Worm (Caenorhabditis elegans) whole organism, L2 larva: ENCODE measurements around the gene F35A5.1.

Experiments
- C34F6.9 ChIP-seq: fragments of 150-350 bp; optimal IDR thresholded peaks from 2 replicates; lab custom pipeline; 2014; ENCODE audit warnings: missing biosample characterization, missing genetic modification characterization
- F13H6.1 ChIP-seq: sonication (generic microtip); optimal IDR thresholded peaks from 2 replicates; lab custom pipeline; 2016; ENCODE audit warnings: missing genetic modification characterization, missing compliant biosample characterization
- R02D3.7 ChIP-seq: fragments of 150-350 bp; optimal IDR thresholded peaks from 2 replicates; lab custom pipeline; 2014; ENCODE audit warnings: missing biosample characterization, missing genetic modification characterization
- Y55F3AM.14 ChIP-seq: fragments of 200-800 bp; sonication (Bioruptor generic); optimal IDR thresholded peaks from 2 replicates; lab custom pipeline; 2018; ENCODE audit warnings: mild to moderate bottlenecking, missing genetic modification characterization, missing compliant biosample characterization
- ZK546.5 ChIP-seq: sonication (generic microtip); optimal IDR thresholded peaks from 2 replicates; lab custom pipeline; 2017; ENCODE audit warnings: missing biosample characterization, missing genetic modification characterization
- alr-1 ChIP-seq: fragments of 150-350 bp; optimal IDR thresholded peaks from 2 replicates; lab custom pipeline; 2014; ENCODE audit warnings: missing biosample characterization, missing genetic modification characterization
- aly-2 ChIP-seq: fragments of 150-350 bp; optimal IDR thresholded peaks from 2 replicates; lab custom pipeline; 2014; ENCODE audit warnings: missing biosample characterization, missing genetic modification characterization
- ama-1 ChIP-seq: fragments of 150-350 bp; optimal IDR thresholded peaks from 2 replicates; lab custom pipeline; 2018; ENCODE audit warnings: inconsistent platforms
- blmp-1 ChIP-seq: sonication (generic microtip); optimal IDR thresholded peaks from 2 replicates; lab custom pipeline; 2017; ENCODE audit warnings: missing genetic modification characterization, mild to moderate bottlenecking, missing compliant biosample characterization, antibody characterized with exemption, moderate library complexity; ENCODE audit not compliant: insufficient read depth
- ceh-16 ChIP-seq: fragments of 150-350 bp; optimal IDR thresholded peaks from 2 replicates; lab custom pipeline; 2014; ENCODE audit warnings: missing biosample characterization, missing genetic modification characterization
- ceh-82 ChIP-seq: fragments of 150-350 bp; optimal IDR thresholded peaks from 2 replicates; lab custom pipeline; 2014; ENCODE audit warnings: missing biosample characterization, missing genetic modification characterization
- dmd-4 ChIP-seq: sonication (generic microtip); optimal IDR thresholded peaks from 2 replicates; lab custom pipeline; 2017; ENCODE audit warnings: missing biosample characterization, missing genetic modification characterization
- egl-27 ChIP-seq: sonication (generic microtip); optimal IDR thresholded peaks from 3 replicates; lab custom pipeline; 2017; ENCODE audit warnings: missing biosample characterization, missing genetic modification reagents, missing genetic modification characterization
- elt-1 ChIP-seq: fragments of 150-350 bp; optimal IDR thresholded peaks from 2 replicates; lab custom pipeline; 2014; ENCODE audit warnings: missing biosample characterization, missing genetic modification characterization
- elt-3 ChIP-seq: sonication (generic microtip); optimal IDR thresholded peaks from 2 replicates; lab custom pipeline; 2017; ENCODE audit warnings: missing biosample characterization, missing genetic modification characterization
- fos-1 ChIP-seq: fragments of 150-350 bp; optimal IDR thresholded peaks from 2 replicates; lab custom pipeline; 2014; ENCODE audit warnings: missing biosample characterization, missing genetic modification characterization
- gmeb-1 ChIP-seq: fragments of 150-350 bp; optimal IDR thresholded peaks from 2 replicates; lab custom pipeline; 2014; ENCODE audit warnings: missing biosample characterization, missing genetic modification characterization
- lin-11 ChIP-seq: fragments of 150-350 bp; sonication (generic microtip); optimal IDR thresholded peaks from 2 replicates; lab custom pipeline; 2014; ENCODE audit warnings: missing biosample characterization, missing genetic modification characterization, inconsistent platforms, mixed read lengths
- lin-13 ChIP-seq: fragments of 150-350 bp; optimal IDR thresholded peaks from 2 replicates; lab custom pipeline; 2014; ENCODE audit warnings: missing biosample characterization, missing genetic modification reagents, missing genetic modification characterization
- lin-39 ChIP-seq: fragments of 150-350 bp; optimal IDR thresholded peaks from 2 replicates; lab custom pipeline; 2014; ENCODE audit warnings: missing biosample characterization, missing genetic modification reagents, missing genetic modification characterization
- lsy-2 ChIP-seq, 2 experiments: fragments of 150-350 bp in 1 of 2; sonication (generic microtip) in 1 of 2; optimal IDR thresholded peaks; 2 replicates each; lab custom pipeline; 2014 to 2017; ENCODE audit warnings: missing biosample characterization in 2 of 2, missing genetic modification characterization in 2 of 2
- mab-5 ChIP-seq: fragments of 150-350 bp; optimal IDR thresholded peaks from 2 replicates; lab custom pipeline; 2014; ENCODE audit warnings: missing biosample characterization, missing genetic modification characterization
- mbf-1 ChIP-seq: sonication (generic microtip); optimal IDR thresholded peaks from 2 replicates; lab custom pipeline; 2017; ENCODE audit warnings: missing biosample characterization, missing genetic modification characterization
- mdl-1 ChIP-seq, 2 experiments: fragments of 150-350 bp in 1 of 2; sonication (generic microtip) in 1 of 2; optimal IDR thresholded peaks; 2 replicates each; lab custom pipeline; 2017; ENCODE audit warnings: missing biosample characterization in 2 of 2, missing genetic modification characterization in 2 of 2
- nhr-10 ChIP-seq: sonication (generic microtip); optimal IDR thresholded peaks from 2 replicates; lab custom pipeline; 2017; ENCODE audit warnings: missing biosample characterization, missing genetic modification characterization
- nhr-11 ChIP-seq: fragments of 150-350 bp; optimal IDR thresholded peaks from 2 replicates; lab custom pipeline; 2014; ENCODE audit warnings: missing biosample characterization, missing genetic modification characterization
- nhr-12 ChIP-seq: fragments of 150-350 bp; optimal IDR thresholded peaks from 2 replicates; lab custom pipeline; 2014; ENCODE audit warnings: missing biosample characterization, missing genetic modification characterization
- nhr-129 ChIP-seq: fragments of 150-350 bp; optimal IDR thresholded peaks from 2 replicates; lab custom pipeline; 2014; ENCODE audit warnings: missing biosample characterization, missing genetic modification characterization
- nhr-21 ChIP-seq: fragments of 150-350 bp; optimal IDR thresholded peaks from 2 replicates; lab custom pipeline; 2014; ENCODE audit warnings: missing biosample characterization, missing genetic modification characterization
- nhr-23 ChIP-seq: fragments of 150-350 bp; optimal IDR thresholded peaks from 2 replicates; lab custom pipeline; 2014; ENCODE audit warnings: missing biosample characterization, missing genetic modification reagents, missing genetic modification characterization
- nhr-237 ChIP-seq: fragments of 150-350 bp; optimal IDR thresholded peaks from 2 replicates; lab custom pipeline; 2014; ENCODE audit warnings: missing biosample characterization, missing genetic modification characterization
- nhr-25 ChIP-seq: fragments of 150-350 bp; sonication (generic microtip); optimal IDR thresholded peaks from 3 replicates; lab custom pipeline; 2014; ENCODE audit warnings: missing biosample characterization, missing genetic modification characterization
- nhr-6 ChIP-seq: fragments of 150-350 bp; optimal IDR thresholded peaks from 2 replicates; lab custom pipeline; 2014; ENCODE audit warnings: missing biosample characterization, missing genetic modification characterization
- nhr-77 ChIP-seq: fragments of 150-350 bp; optimal IDR thresholded peaks from 2 replicates; lab custom pipeline; 2014; ENCODE audit warnings: missing biosample characterization, missing genetic modification characterization
- peb-1 ChIP-seq: fragments of 150-350 bp; optimal IDR thresholded peaks from 2 replicates; lab custom pipeline; 2014; ENCODE audit warnings: missing biosample characterization, missing genetic modification characterization
- sem-4 ChIP-seq: fragments of 150-350 bp; optimal IDR thresholded peaks from 2 replicates; lab custom pipeline; 2014; ENCODE audit warnings: missing biosample characterization, missing genetic modification reagents, missing genetic modification characterization
- skn-1 ChIP-seq: sonication (generic microtip); optimal IDR thresholded peaks from 2 replicates; lab custom pipeline; 2017; ENCODE audit warnings: missing biosample characterization, missing genetic modification characterization
- sma-3 ChIP-seq: sonication (generic microtip); optimal IDR thresholded peaks from 2 replicates; lab custom pipeline; 2016; ENCODE audit warnings: missing genetic modification reagents, missing genetic modification characterization, missing compliant biosample characterization
- sma-9 ChIP-seq, 2 experiments: fragments of 150-350 bp in 1 of 2; sonication (generic microtip) in 1 of 2; optimal IDR thresholded peaks; 2 replicates each; lab custom pipeline; 2014 to 2016; ENCODE audit warnings: missing genetic modification characterization in 2 of 2, mild to moderate bottlenecking in 1 of 2, missing biosample characterization in 1 of 2, missing compliant biosample characterization in 1 of 2, missing genetic modification reagents in 1 of 2, moderate library complexity in 1 of 2
- snpc-4 ChIP-seq: fragments of 150-350 bp; optimal IDR thresholded peaks from 2 replicates; lab custom pipeline; 2014; ENCODE audit warnings: missing biosample characterization, missing genetic modification characterization
- unc-39 ChIP-seq: fragments of 150-350 bp; optimal IDR thresholded peaks from 2 replicates; lab custom pipeline; 2014; ENCODE audit warnings: missing biosample characterization, missing genetic modification characterization
- unc-55 ChIP-seq: fragments of 150-350 bp; sonication (generic microtip); optimal IDR thresholded peaks from 3 replicates; lab custom pipeline; 2014; ENCODE audit warnings: missing biosample characterization, missing genetic modification reagents, missing genetic modification characterization
- unc-62 ChIP-seq: fragments of 150-350 bp; optimal IDR thresholded peaks from 2 replicates; lab custom pipeline; 2014; ENCODE audit warnings: missing biosample characterization, missing genetic modification reagents, missing genetic modification characterization
- zag-1 ChIP-seq: fragments of 150-350 bp; optimal IDR thresholded peaks from 2 replicates; lab custom pipeline; 2014; ENCODE audit warnings: missing biosample characterization, missing genetic modification characterization
- ztf-1 ChIP-seq: fragments of 200-800 bp; sonication (Bioruptor generic); conservative IDR thresholded peaks from 2 replicates; pipeline ENCODE4 v1.3.6; 2022; ENCODE audit warnings: missing genetic modification characterization, missing compliant biosample characterization
- ztf-4 ChIP-seq: fragments of 150-350 bp; optimal IDR thresholded peaks from 2 replicates; lab custom pipeline; 2014; ENCODE audit warnings: missing biosample characterization, missing genetic modification characterization

Gene F35A5.1

DNA sequence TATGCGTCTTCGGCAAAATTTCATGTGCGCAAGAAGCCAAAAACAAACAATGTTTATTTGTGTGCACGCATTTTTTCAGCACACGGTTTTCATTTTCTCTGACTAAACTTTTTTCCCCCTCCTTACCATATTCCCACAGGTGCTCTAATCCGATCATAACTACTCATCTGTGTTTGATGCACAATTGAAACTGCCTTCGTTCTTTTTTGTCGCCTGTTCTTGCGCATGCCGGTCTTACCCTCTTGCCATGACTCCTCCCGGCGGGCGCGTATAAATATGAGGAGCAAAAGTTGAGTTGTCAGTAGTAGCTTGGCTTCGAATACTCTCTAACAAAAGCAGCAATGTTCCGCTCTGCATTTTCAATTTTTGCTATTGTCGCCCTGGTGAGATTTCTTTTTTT is 9.4 kb upstream of the F35A5.1 start, which contains the start of gene abu-10:
TSS of gene abu-10 (plus strand) at position 301 of the 400 bp plus-strand sequence.
- TF ChIP-seq skn-1 (tag; lab: Kevin White, UChicago): no peak
- no peak for TF ChIP-seq unc-55 (GFP tag; lab: Kevin White, UChicago)
- TF ChIP-seq nhr-25 (tag; lab: Kevin White, UChicago): no peak
- TF ChIP-seq lin-11 (tag; lab: Kevin White, UChicago): no peak
- TF ChIP-seq fos-1 (tag; lab: Kevin White, UChicago): no peak
- no peak for TF ChIP-seq sma-3 (GFP tag; lab: Kevin White, UChicago)
- TF ChIP-seq lin-13 (GFP tag; lab: Kevin White, UChicago): no peak
- no peak for TF ChIP-seq zag-1 (tag; lab: Kevin White, UChicago)
- TF ChIP-seq nhr-12 (tag; lab: Kevin White, UChicago): no peak
- no peak for TF ChIP-seq dmd-4
- TF ChIP-seq Y55F3AM.14 (GFP tag; lab: Kevin White, UChicago): no peak
- no peak for TF ChIP-seq sma-9 (GFP tag; optimal IDR thresholded peaks at IDR 0.05; lab: Kevin White, UChicago)
- no peak for TF ChIP-seq sma-9 (tag; optimal IDR thresholded peaks at IDR 0.05; lab: Kevin White, UChicago)
- TF ChIP-seq gmeb-1: no peak
- TF ChIP-seq mbf-1: no peak

DNA sequence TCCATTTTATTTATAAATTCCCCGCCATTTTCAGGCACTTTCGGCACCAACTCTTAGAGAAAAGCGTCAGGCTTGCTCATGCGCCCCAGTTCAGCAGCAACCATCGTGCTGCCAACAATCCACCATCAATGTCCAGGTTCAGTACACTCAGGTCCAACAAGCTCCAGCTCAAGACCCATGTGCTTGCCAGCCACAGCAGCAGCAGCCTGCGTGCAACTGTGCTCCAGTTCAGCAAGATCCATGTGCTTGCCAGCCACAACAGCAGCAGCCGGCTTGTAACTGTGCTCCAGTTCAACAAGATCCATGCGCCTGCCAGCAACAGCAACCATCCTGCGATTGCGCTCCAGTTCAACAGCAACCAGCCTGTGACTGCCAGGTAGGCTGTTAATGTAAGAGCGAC is 9.0 kb upstream of the F35A5.1 start:
- no peak for TF ChIP-seq peb-1 (tag; lab: Kevin White, UChicago)
- TF ChIP-seq lin-11 (tag; lab: Kevin White, UChicago): no peak

ce11 chrX:3802743-3803142 is 4.5 kb upstream of the F35A5.1 start:
- TF ChIP-seq unc-55 (GFP tag; lab: Kevin White, UChicago): peak; percentile 31
- TF ChIP-seq mab-5 (tag; lab: Kevin White, UChicago): peak; percentile 19
- TF ChIP-seq nhr-129 (tag; lab: Kevin White, UChicago): peak; percentile 7
- no peak for TF ChIP-seq gmeb-1
- peak; percentile 25 for TF ChIP-seq C34F6.9

ce11 chrX:3803314-3803713 is 4.0 kb upstream of the F35A5.1 start, which contains the start of gene F35A5.8:
TSS of gene F35A5.8 (minus strand) at chrX:3803464.
- TF ChIP-seq nhr-6 (tag; lab: Kevin White, UChicago) (peak; percentile 62), R02D3.7 (tag; lab: Kevin White, UChicago) (no peak), F13H6.1 (tag; lab: Kevin White, UChicago) (peak; percentile 78), nhr-237 (tag; lab: Kevin White, UChicago) (no peak), nhr-11 (tag; lab: Kevin White, UChicago) (no peak), Y55F3AM.14 (GFP tag; lab: Kevin White, UChicago) (no peak), mdl-1 (tag; optimal IDR thresholded peaks at IDR 0.05; lab: Kevin White, UChicago) (no peak), lsy-2 (tag; optimal IDR thresholded peaks at IDR 0.05; lab: Kevin White, UChicago) (peak; percentile 74 to 86), sem-4 (tag; lab: Kevin White, UChicago) (peak; percentile 88), nhr-23 (tag; lab: Kevin White, UChicago) (no peak), zag-1 (tag; lab: Kevin White, UChicago) (peak; percentile 33), elt-1 (tag; lab: Kevin White, UChicago) (no peak), mbf-1 (no peak), nhr-21 (tag; lab: Kevin White, UChicago) (no peak), elt-3 (tag; lab: Kevin White, UChicago) (no peak), peb-1 (tag; lab: Kevin White, UChicago) (no peak), ZK546.5 (tag; lab: Kevin White, UChicago) (no peak), mab-5 (tag; lab: Kevin White, UChicago) (peak; percentile 14), nhr-10 (no peak), ama-1 (lab: Kevin White, UChicago) (no peak), fos-1 (tag; lab: Kevin White, UChicago) (peak; percentile 79), unc-39 (tag; lab: Kevin White, UChicago) (no peak), unc-62 (GFP tag; lab: Kevin White, UChicago) (no peak), ceh-82 (tag; lab: Kevin White, UChicago) (no peak), dmd-4 (no peak), gmeb-1 (peak; percentile 76), ztf-4 (tag; lab: Kevin White, UChicago) (peak; percentile 9), ztf-1 (no peak), blmp-1 (tag; lab: Kevin White, UChicago) (no peak), egl-27 (peak; percentile 64), aly-2 (tag; lab: Kevin White, UChicago) (no peak), sma-9 (GFP tag; optimal IDR thresholded peaks at IDR 0.05; lab: Kevin White, UChicago) (peak; percentile 91), sma-9 (tag; optimal IDR thresholded peaks at IDR 0.05; lab: Kevin White, UChicago) (no peak), nhr-77 (no peak), lin-13 (GFP tag; lab: Kevin White, UChicago) (peak; percentile 77), skn-1 (tag; lab: Kevin White, UChicago) (no peak), nhr-12 (tag; lab: Kevin White, UChicago) (no peak), snpc-4 (tag; lab: Kevin White, UChicago) (peak; percentile 23), unc-55 (GFP tag; lab: Kevin White, UChicago) (peak; percentile 75), ceh-16 (tag; lab: Kevin White, UChicago) (peak; percentile 41), lin-39 (tag; lab: Kevin White, UChicago) (no peak), alr-1 (tag; lab: Kevin White, UChicago) (no peak), nhr-25 (tag; lab: Kevin White, UChicago) (no peak)
